Worm (Caenorhabditis elegans) whole organism, late embryonic: Measurements from ENCODE around the gene irg-7.

Experiments
- K09A11.1 ChIP-seq: sonication (generic microtip); optimal IDR thresholded peaks from 2 replicates; lab custom pipeline; 2017; ENCODE audit warnings: antibody characterized with exemption, mild to moderate bottlenecking, missing genetic modification characterization, missing compliant biosample characterization; ENCODE audit not compliant: insufficient read depth
- che-1 ChIP-seq: sonication (generic microtip); optimal IDR thresholded peaks from 2 replicates; lab custom pipeline; 2016; ENCODE audit warnings: mild to moderate bottlenecking, missing genetic modification characterization, missing compliant biosample characterization
- fax-1 ChIP-seq: sonication (generic microtip); optimal IDR thresholded peaks from 2 replicates; lab custom pipeline; 2016; ENCODE audit warnings: missing genotype, missing genetic modification characterization, missing compliant biosample characterization
- hlh-30 ChIP-seq: sonication (generic microtip); optimal IDR thresholded peaks from 2 replicates; lab custom pipeline; 2017; ENCODE audit warnings: antibody characterized with exemption, missing genetic modification characterization, missing compliant biosample characterization; ENCODE audit not compliant: insufficient read depth
- nhr-232 ChIP-seq: sonication (generic microtip); optimal IDR thresholded peaks from 2 replicates; lab custom pipeline; 2016; ENCODE audit warnings: missing genetic modification characterization, missing compliant biosample characterization
- pha-4 ChIP-seq: fragments of 150-350 bp; optimal IDR thresholded peaks from 2 replicates; lab custom pipeline; 2018; ENCODE audit warnings: missing biosample characterization, missing genetic modification reagents, missing genetic modification characterization
- rnt-1 ChIP-seq: sonication (generic microtip); optimal IDR thresholded peaks from 2 replicates; lab custom pipeline; 2016; ENCODE audit warnings: missing genetic modification characterization, missing compliant biosample characterization
- sdc-2 ChIP-seq: sonication (generic microtip); optimal IDR thresholded peaks from 2 replicates; lab custom pipeline; 2016; ENCODE audit warnings: missing genotype, missing genetic modification characterization, missing compliant biosample characterization
- syd-9 ChIP-seq: sonication (generic microtip); optimal IDR thresholded peaks from 2 replicates; lab custom pipeline; 2016; ENCODE audit warnings: mild to moderate bottlenecking, missing genetic modification characterization, moderate library complexity, missing compliant biosample characterization
- unc-55 ChIP-seq: sonication (generic microtip); optimal IDR thresholded peaks from 2 replicates; lab custom pipeline; 2017; ENCODE audit warnings: missing biosample characterization, missing genetic modification reagents, missing genetic modification characterization
- zip-5 ChIP-seq: sonication (generic microtip); optimal IDR thresholded peaks from 2 replicates; lab custom pipeline; 2016; ENCODE audit warnings: missing genetic modification characterization, missing compliant biosample characterization

- TF ChIP-seq K09A11.1 (tag; lab: Kevin White, UChicago), result no peak
- no peak for TF ChIP-seq sdc-2 (tag; lab: Kevin White, UChicago)
- no peak for TF ChIP-seq hlh-30 (tag; lab: Kevin White, UChicago)
- no peak for TF ChIP-seq nhr-232
- TF ChIP-seq fax-1, result no peak
- TF ChIP-seq rnt-1 (tag; lab: Kevin White, UChicago), result no peak
- TF ChIP-seq unc-55 (GFP tag; lab: Kevin White, UChicago), result no peak
- no peak for TF ChIP-seq pha-4 (tag; lab: Kevin White, UChicago)
- TF ChIP-seq che-1, result no peak
- no peak for TF ChIP-seq syd-9 (tag; lab: Kevin White, UChicago)
- no peak for TF ChIP-seq zip-5 (tag; lab: Kevin White, UChicago)
Observed at ce11 chrX:3289183-3289582, 45.7 kb upstream of the irg-7 start, which contains the start of gene K09C4.4.
